Worm (Caenorhabditis elegans): ENCODE results near the gene H09F14.1.

H09F14.1 gene

ce11 chrV:10664271-10664670 lies 48.9 kb upstream of the H09F14.1 start (continued):
- TF ChIP-seq ztf-11 (tag; optimal IDR thresholded peaks at IDR 0.05) (no peak), ces-1 (GFP tag; optimal IDR thresholded peaks at IDR 0.05) (no peak), irx-1 (tag; optimal IDR thresholded peaks at IDR 0.05) (no peak), xbp-1 (tag; optimal IDR thresholded peaks at IDR 0.05) (no peak), swsn-7 (tag; optimal IDR thresholded peaks at IDR 0.05) (no peak), unc-86 (tag; optimal IDR thresholded peaks at IDR 0.05) (no peak), lin-13 (GFP tag; optimal IDR thresholded peaks at IDR 0.05) (no peak), nhr-19 (GFP tag; conservative IDR thresholded peaks at IDR 0.05) (no peak)

DNA sequence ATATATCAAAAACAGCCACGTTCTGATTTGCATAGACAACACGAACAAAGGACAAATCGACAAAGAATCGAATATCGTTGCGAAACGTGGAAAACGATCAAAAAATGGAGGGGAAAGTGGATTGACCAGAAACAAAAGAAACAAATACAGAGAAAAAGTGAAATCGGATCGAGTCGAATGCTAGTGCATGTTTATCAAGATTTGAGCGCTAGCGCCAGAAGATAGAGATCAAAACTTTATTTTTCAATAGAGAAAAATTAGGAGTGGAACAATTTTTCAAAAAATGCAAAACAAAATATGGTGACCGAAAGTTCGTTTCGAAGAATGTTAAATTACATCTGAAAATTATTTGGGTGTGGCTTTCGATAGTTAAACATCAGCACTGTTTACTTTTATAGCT lies 46.6 kb upstream of the H09F14.1 start:
- no peak for TF ChIP-seq efl-1 (optimal IDR thresholded peaks at IDR 0.05)
- peak in 1 of 2 experiments; percentile 71 for TF ChIP-seq efl-1 (GFP tag; optimal IDR thresholded peaks at IDR 0.05 in 1 of 2)
- TF ChIP-seq blmp-1 (tag; optimal IDR thresholded peaks at IDR 0.05), result peak; percentile 87
- no peak for TF ChIP-seq aly-2 (tag; optimal IDR thresholded peaks at IDR 0.05)

DNA sequence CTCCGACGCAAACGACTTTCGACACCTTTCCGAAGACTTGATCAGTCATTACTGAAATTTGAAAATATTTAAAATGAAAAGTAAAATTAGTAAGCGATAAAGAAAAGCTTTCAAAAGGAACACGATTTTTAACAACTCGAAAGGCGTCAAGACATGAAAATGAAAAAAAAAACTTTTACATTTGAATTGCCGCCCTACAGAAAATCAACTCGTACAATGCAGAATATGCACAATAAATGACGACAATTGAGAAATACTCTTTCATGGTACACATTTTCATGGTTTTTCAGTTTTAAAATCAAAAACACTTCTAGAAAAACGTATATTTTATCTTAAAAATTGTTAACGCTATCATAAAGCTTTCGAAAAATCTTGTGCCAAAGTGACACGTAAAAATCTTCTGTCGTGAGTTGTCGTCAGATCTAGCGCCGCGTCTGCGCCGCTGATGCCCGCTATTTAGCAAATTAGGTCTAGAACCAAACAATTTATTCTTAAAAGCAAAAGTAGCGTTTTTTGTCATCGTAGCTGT lies 46.1 kb upstream of the H09F14.1 start, which contains the start of gene sqv-4:
TSS of gene sqv-4 (minus strand) at position 51 of the 529 bp plus-strand sequence.
- TF ChIP-seq nhr-20 (tag; optimal IDR thresholded peaks at IDR 0.05), result peak; percentile 32
- TF ChIP-seq jun-1 (tag; optimal IDR thresholded peaks at IDR 0.05), result no peak
- TF ChIP-seq nhr-76 (tag; optimal IDR thresholded peaks at IDR 0.05), result no peak
- TF ChIP-seq nhr-12 (tag; optimal IDR thresholded peaks at IDR 0.05), result no peak
- no peak for TF ChIP-seq ceh-82 (tag; optimal IDR thresholded peaks at IDR 0.05)
- TF ChIP-seq vab-15 (tag; optimal IDR thresholded peaks at IDR 0.05), result no peak
- TF ChIP-seq sox-4 (tag; optimal IDR thresholded peaks at IDR 0.05), result no peak
- TF ChIP-seq hpl-2 (GFP tag; optimal IDR thresholded peaks at IDR 0.05), result no peak
- peak; percentile 28 to 78 for TF ChIP-seq lsy-2 (tag; optimal IDR thresholded peaks at IDR 0.05)
- peak; percentile 67 for TF ChIP-seq snu-23 (GFP tag; optimal IDR thresholded peaks at IDR 0.05)
- TF ChIP-seq F16B12.6 (tag; optimal IDR thresholded peaks at IDR 0.05), result peak; percentile 72
- TF ChIP-seq dsc-1 (tag; optimal IDR thresholded peaks at IDR 0.05), result peak; percentile 44
- peak; percentile 59 for TF ChIP-seq xbp-1 (tag; optimal IDR thresholded peaks at IDR 0.05)
- TF ChIP-seq efl-1 (optimal IDR thresholded peaks at IDR 0.05), result peak; percentile 28 to 89
- TF ChIP-seq efl-1 (GFP tag; optimal IDR thresholded peaks at IDR 0.05 in 1 of 2), result peak; percentile 86 to 98
- peak; percentile 11 for TF ChIP-seq nhr-90 (tag; optimal IDR thresholded peaks at IDR 0.05; ENCODE audit: poor library complexity)
- TF ChIP-seq zag-1 (tag; optimal IDR thresholded peaks at IDR 0.05), result no peak
- peak; percentile 0 for TF ChIP-seq irx-1 (tag; optimal IDR thresholded peaks at IDR 0.05)
- peak; percentile 81 to 92 for TF ChIP-seq lin-35 (GFP tag; optimal IDR thresholded peaks at IDR 0.05)
- no peak for TF ChIP-seq mef-2 (tag; optimal IDR thresholded peaks at IDR 0.05)
- no peak for TF ChIP-seq sptf-1 (tag; optimal IDR thresholded peaks at IDR 0.05)
- TF ChIP-seq tbx-2 (tag; optimal IDR thresholded peaks at IDR 0.05), result peak; percentile 61
- TF ChIP-seq nhr-71 (tag; optimal IDR thresholded peaks at IDR 0.05), result peak; percentile 70
- peak; percentile 10 for TF ChIP-seq nhr-85 (tag)
- TF ChIP-seq mep-1 (tag; optimal IDR thresholded peaks at IDR 0.05), result peak; percentile 18
- TF ChIP-seq dpl-1 (GFP tag; optimal IDR thresholded peaks at IDR 0.05), result peak; percentile 82 to 88 (median 84)
- peak; percentile 10 for TF ChIP-seq unc-86 (tag; optimal IDR thresholded peaks at IDR 0.05)
- peak; percentile 16; the same call in 1 of the 2 replicates for TF ChIP-seq nhr-19 (GFP tag; conservative IDR thresholded peaks at IDR 0.05)
- TF ChIP-seq nhr-47 (tag; optimal IDR thresholded peaks at IDR 0.05), result peak; percentile 55
- peak; percentile 47 for TF ChIP-seq swsn-7 (tag; optimal IDR thresholded peaks at IDR 0.05)
- no peak for TF ChIP-seq unc-62 (GFP tag; optimal IDR thresholded peaks at IDR 0.05)
- TF ChIP-seq pqm-1 (tag; optimal IDR thresholded peaks at IDR 0.05), result no peak

- TF ChIP-seq nhr-85 (tag) (no peak), elt-3 (tag; optimal IDR thresholded peaks at IDR 0.05) (no peak), nhr-237 (tag; optimal IDR thresholded peaks at IDR 0.05) (no peak), fkh-10 (GFP tag; optimal IDR thresholded peaks at IDR 0.05) (no peak), nhr-28 (tag; optimal IDR thresholded peaks at IDR 0.05) (no peak), nhr-19 (GFP tag; conservative IDR thresholded peaks at IDR 0.05) (no peak), aha-1 (tag; optimal IDR thresholded peaks at IDR 0.05) (no peak), C16A3.4 (tag; optimal IDR thresholded peaks at IDR 0.05) (no peak), nhr-12 (tag; optimal IDR thresholded peaks at IDR 0.05) (no peak), grh-1 (GFP tag; IDR thresholded peaks at IDR 0.05) (no peak), blmp-1 (tag; optimal IDR thresholded peaks at IDR 0.05) (no peak), dsc-1 (tag; optimal IDR thresholded peaks at IDR 0.05) (no peak), lin-14 (GFP tag; optimal IDR thresholded peaks at IDR 0.05) (no peak), nhr-76 (tag; optimal IDR thresholded peaks at IDR 0.05) (no peak)
These were observed 43.9 kb upstream of the H09F14.1 start for ce11 chrV:10659343-10659742.

Data from whole organism, L1 larva.